Worm (Caenorhabditis elegans) whole organism, L4/young adult: Measurements from ENCODE around the gene srw-145.

ENCODE experiments used
- W03F9.2 ChIP-seq: fragments of 150-350 bp; optimal IDR thresholded peaks from 2 replicates; lab custom pipeline; 2014; ENCODE audit warnings: missing biosample characterization, missing genetic modification characterization
- dao-5 ChIP-seq: sonication (generic microtip); optimal IDR thresholded peaks from 2 replicates; lab custom pipeline; 2016; ENCODE audit warnings: missing genotype, missing genetic modification characterization, moderate library complexity, missing compliant biosample characterization
- him-1 ChIP-seq: sonication (generic microtip); optimal IDR thresholded peaks from 2 replicates; lab custom pipeline; 2016; ENCODE audit warnings: missing genotype, missing genetic modification reagents, missing genetic modification characterization, missing compliant biosample characterization

The srw-145 gene

ce11 chrV:13980807-13981206, 43.9 kb downstream of the srw-145 start, which contains the start of gene eol-1:
Gene eol-1 (minus strand): TSS chrV:13980907.
- TF ChIP-seq him-1 (tag; lab: Kevin White, UChicago) (no peak), W03F9.2 (tag; lab: Kevin White, UChicago) (no peak)

- no peak for TF ChIP-seq him-1 (tag; lab: Kevin White, UChicago)
- no peak for TF ChIP-seq W03F9.2 (tag; lab: Kevin White, UChicago)
- no peak for TF ChIP-seq dao-5 (tag; lab: Kevin White, UChicago)
Measured at ce11 chrV:13981677-13982076, 44.7 kb downstream of the srw-145 start.

- no peak for TF ChIP-seq him-1 (tag; lab: Kevin White, UChicago)
- TF ChIP-seq dao-5 (tag; lab: Kevin White, UChicago) = no peak
- no peak for TF ChIP-seq W03F9.2 (tag; lab: Kevin White, UChicago)
Measured at ce11 chrV:13984828-13985227, 47.9 kb downstream of the srw-145 start, which contains the start of gene end-1. Gene end-1 (plus strand): TSS chrV:13985128.

ce11 chrV:13986823-13987222, 49.9 kb downstream of the srw-145 start:
- TF ChIP-seq him-1 (tag; lab: Kevin White, UChicago) (no peak), W03F9.2 (tag; lab: Kevin White, UChicago) (no peak), dao-5 (tag; lab: Kevin White, UChicago) (no peak)
